Worm (Caenorhabditis elegans) whole organism, L3 larva: Measurements from ENCODE around the gene R160.3.

ENCODE experiments used
- ZK546.5 ChIP-seq: sonication (generic microtip); optimal IDR thresholded peaks from 2 replicates; lab custom pipeline; 2017; ENCODE audit warnings: missing biosample characterization, missing genetic modification characterization
- aly-2 ChIP-seq: fragments of 150-350 bp; optimal IDR thresholded peaks from 2 replicates; lab custom pipeline; 2014; ENCODE audit warnings: missing biosample characterization, missing genetic modification characterization
- ama-1 ChIP-seq: fragments of 150-350 bp; optimal IDR thresholded peaks from 2 replicates; lab custom pipeline; 2018
- ceh-16 ChIP-seq: sonication (generic microtip); optimal IDR thresholded peaks from 2 replicates; lab custom pipeline; 2017; ENCODE audit warnings: missing biosample characterization, missing genetic modification characterization
- ceh-28 ChIP-seq: fragments of 150-350 bp; optimal IDR thresholded peaks from 2 replicates; lab custom pipeline; 2014; ENCODE audit warnings: missing biosample characterization, missing genetic modification reagents, missing genetic modification characterization
- ceh-9 ChIP-seq: sonication (generic microtip); optimal IDR thresholded peaks from 2 replicates; lab custom pipeline; 2018; ENCODE audit warnings: missing biosample characterization, missing genetic modification characterization
- daf-12 ChIP-seq: fragments of 150-350 bp; optimal IDR thresholded peaks from 2 replicates; lab custom pipeline; 2014; ENCODE audit warnings: missing biosample characterization, missing genetic modification reagents, missing genetic modification characterization
- egl-5 ChIP-seq: fragments of 150-350 bp; optimal IDR thresholded peaks from 2 replicates; lab custom pipeline; 2017; ENCODE audit warnings: missing biosample characterization, missing genetic modification reagents, missing genetic modification characterization, inconsistent platforms
- elt-1 ChIP-seq: fragments of 150-350 bp; optimal IDR thresholded peaks from 2 replicates; lab custom pipeline; 2014; ENCODE audit warnings: missing biosample characterization, missing genetic modification characterization
- elt-2 ChIP-seq: sonication (generic microtip); optimal IDR thresholded peaks from 2 replicates; lab custom pipeline; 2016; ENCODE audit warnings: missing genetic modification reagents, mild to moderate bottlenecking, missing genetic modification characterization, missing compliant biosample characterization
- elt-3 ChIP-seq, 3 experiments: fragments of 150-350 bp in 1 of 3; sonication (generic microtip) in 2 of 3; optimal IDR thresholded peaks; 2 replicates in 2 of 3; 4 replicates in 1 of 3; lab custom pipeline; 2014 to 2017; ENCODE audit warnings: missing biosample characterization in 3 of 3, missing genetic modification characterization in 3 of 3
- eor-1 ChIP-seq, 2 experiments: fragments of 150-350 bp; optimal IDR thresholded peaks; 2 replicates each; lab custom pipeline; 2014 to 2018; ENCODE audit warnings: missing biosample characterization in 2 of 2, missing genetic modification characterization in 2 of 2
- fkh-10 ChIP-seq: sonication (generic microtip); optimal IDR thresholded peaks from 2 replicates; lab custom pipeline; 2017; ENCODE audit warnings: missing biosample characterization, missing genetic modification reagents, missing genetic modification characterization
- fkh-2 ChIP-seq: fragments of 150-350 bp; optimal IDR thresholded peaks from 2 replicates; lab custom pipeline; 2014; ENCODE audit warnings: missing biosample characterization, missing genetic modification reagents, missing genetic modification characterization
- hmg-11 ChIP-seq: sonication (generic microtip); optimal IDR thresholded peaks from 2 replicates; lab custom pipeline; 2016; ENCODE audit warnings: missing genetic modification characterization, missing compliant biosample characterization
- jun-1 ChIP-seq: fragments of 150-350 bp; optimal IDR thresholded peaks from 2 replicates; lab custom pipeline; 2014; ENCODE audit warnings: missing biosample characterization, missing genetic modification reagents, missing genetic modification characterization
- lin-15B ChIP-seq: fragments of 150-350 bp; optimal IDR thresholded peaks from 2 replicates; lab custom pipeline; 2014; ENCODE audit warnings: missing biosample characterization, missing genetic modification characterization
- lin-39 ChIP-seq: fragments of 150-350 bp; optimal IDR thresholded peaks from 2 replicates; lab custom pipeline; 2018; ENCODE audit warnings: missing biosample characterization, missing genetic modification reagents, missing genetic modification characterization
- lsy-12 ChIP-seq: sonication (generic microtip); optimal IDR thresholded peaks from 2 replicates; lab custom pipeline; 2016; ENCODE audit warnings: mild to moderate bottlenecking, missing genetic modification characterization, missing compliant biosample characterization
- mdl-1 ChIP-seq: fragments of 150-350 bp; optimal IDR thresholded peaks from 2 replicates; lab custom pipeline; 2014; ENCODE audit warnings: missing biosample characterization, missing genetic modification characterization
- mml-1 ChIP-seq: fragments of 150-350 bp; sonication (generic microtip); optimal IDR thresholded peaks from 3 replicates; lab custom pipeline; 2014; ENCODE audit warnings: missing biosample characterization, missing genetic modification characterization
- nfya-1 ChIP-seq: sonication (generic microtip); optimal IDR thresholded peaks from 2 replicates; lab custom pipeline; 2017; ENCODE audit warnings: missing genetic modification characterization, mild to moderate bottlenecking, missing compliant biosample characterization, antibody characterized with exemption, moderate library complexity; ENCODE audit not compliant: insufficient read depth
- nhr-11 ChIP-seq: fragments of 150-350 bp; optimal IDR thresholded peaks from 2 replicates; lab custom pipeline; 2014; ENCODE audit warnings: missing biosample characterization, missing genetic modification characterization
- nhr-23 ChIP-seq: fragments of 150-350 bp; optimal IDR thresholded peaks from 2 replicates; lab custom pipeline; 2014; ENCODE audit warnings: missing biosample characterization, missing genetic modification reagents, missing genetic modification characterization
- nhr-237 ChIP-seq: fragments of 150-350 bp; optimal IDR thresholded peaks from 2 replicates; lab custom pipeline; 2014; ENCODE audit warnings: missing biosample characterization, missing genetic modification characterization
- nhr-25 ChIP-seq: sonication (generic microtip); optimal IDR thresholded peaks from 2 replicates; lab custom pipeline; 2017; ENCODE audit warnings: missing biosample characterization, missing genetic modification characterization
- nhr-28 ChIP-seq: fragments of 150-350 bp; optimal IDR thresholded peaks from 2 replicates; lab custom pipeline; 2014; ENCODE audit warnings: missing biosample characterization, missing genetic modification characterization
- nhr-43 ChIP-seq: sonication (generic microtip); optimal IDR thresholded peaks from 2 replicates; lab custom pipeline; 2016; ENCODE audit warnings: mild to moderate bottlenecking, missing genetic modification characterization, missing compliant biosample characterization; ENCODE audit not compliant: poor library complexity, severe bottlenecking
- nhr-67 ChIP-seq: fragments of 150-350 bp; optimal IDR thresholded peaks from 2 replicates; lab custom pipeline; 2014; ENCODE audit warnings: missing biosample characterization, missing genetic modification characterization
- nhr-76 ChIP-seq: fragments of 150-350 bp; sonication (generic microtip); optimal IDR thresholded peaks from 5 replicates; lab custom pipeline; 2014; ENCODE audit warnings: missing biosample characterization, missing genetic modification characterization
- pha-4 ChIP-seq: fragments of 150-350 bp; optimal IDR thresholded peaks from 2 replicates; lab custom pipeline; 2014; ENCODE audit warnings: missing biosample characterization, missing genetic modification reagents, missing genetic modification characterization
- sea-2 ChIP-seq: fragments of 150-350 bp; sonication (generic microtip); optimal IDR thresholded peaks from 4 replicates; lab custom pipeline; 2014; ENCODE audit warnings: missing biosample characterization, missing genetic modification reagents, missing genetic modification characterization
- skn-1 ChIP-seq: fragments of 150-350 bp; optimal IDR thresholded peaks from 2 replicates; lab custom pipeline; 2014; ENCODE audit warnings: missing biosample characterization, missing genetic modification characterization
- snpc-4 ChIP-seq: fragments of 150-350 bp; optimal IDR thresholded peaks from 2 replicates; lab custom pipeline; 2014; ENCODE audit warnings: missing biosample characterization, missing genetic modification characterization
- tbx-2 ChIP-seq: sonication (generic microtip); optimal IDR thresholded peaks from 2 replicates; lab custom pipeline; 2016; ENCODE audit warnings: mild to moderate bottlenecking, missing genetic modification characterization, missing compliant biosample characterization
- unc-39 ChIP-seq: sonication (generic microtip); optimal IDR thresholded peaks from 4 replicates; lab custom pipeline; 2017; ENCODE audit warnings: missing biosample characterization, missing genetic modification characterization
- unc-62 ChIP-seq: fragments of 150-350 bp; sonication (generic microtip); optimal IDR thresholded peaks from 4 replicates; lab custom pipeline; 2014; ENCODE audit warnings: missing biosample characterization, missing genetic modification reagents, missing genetic modification characterization
- zag-1 ChIP-seq: fragments of 150-350 bp; optimal IDR thresholded peaks from 2 replicates; lab custom pipeline; 2014; ENCODE audit warnings: missing biosample characterization, missing genetic modification characterization
- ztf-11 ChIP-seq: fragments of 150-350 bp; optimal IDR thresholded peaks from 2 replicates; lab custom pipeline; 2014; ENCODE audit warnings: missing biosample characterization, missing genetic modification characterization

Gene R160.3

ce11 chrX:4366231-4366630 is at the start of gene R160.3:
Gene R160.3 (minus strand): TSS chrX:4366331.
- TF ChIP-seq jun-1 (tag; lab: Kevin White, UChicago), result no peak
- TF ChIP-seq unc-39, result no peak
- TF ChIP-seq ZK546.5 (tag; lab: Kevin White, UChicago), result no peak
- TF ChIP-seq nhr-76 (tag; lab: Kevin White, UChicago), result no peak
- TF ChIP-seq ceh-9 (tag; lab: Kevin White, UChicago), result no peak
- no peak for TF ChIP-seq eor-1 (tag; optimal IDR thresholded peaks at IDR 0.05; lab: Kevin White, UChicago)
- no peak for TF ChIP-seq sea-2 (GFP tag; lab: Kevin White, UChicago)
- no peak for TF ChIP-seq elt-1 (tag; lab: Kevin White, UChicago)

ce11 chrX:4415289-4415688 is 49.2 kb upstream of the R160.3 start:
- TF ChIP-seq mml-1 (tag; lab: Kevin White, UChicago) (no peak), hmg-11 (no peak), lsy-12 (tag; lab: Kevin White, UChicago) (no peak), unc-39 (no peak), fkh-10 (peak; percentile 50)

- no peak for TF ChIP-seq nhr-25 (tag; lab: Kevin White, UChicago)
- no peak for TF ChIP-seq nhr-237 (tag; lab: Kevin White, UChicago)
- TF ChIP-seq nhr-28 (tag; lab: Kevin White, UChicago), result no peak
- no peak for TF ChIP-seq aly-2 (tag; lab: Kevin White, UChicago)
- no peak for TF ChIP-seq skn-1 (tag; lab: Kevin White, UChicago)
- TF ChIP-seq elt-1 (tag; lab: Kevin White, UChicago), result no peak
- no peak for TF ChIP-seq lin-39 (tag; lab: Kevin White, UChicago)
- TF ChIP-seq ceh-16 (tag; lab: Kevin White, UChicago), result no peak
- TF ChIP-seq ceh-28 (tag; lab: Kevin White, UChicago), result no peak
Measured at ce11 chrX:4413206-4413605, 47.1 kb upstream of the R160.3 start.

- no peak for TF ChIP-seq ama-1 (lab: Kevin White, UChicago)
- TF ChIP-seq aly-2 (tag; lab: Kevin White, UChicago), result no peak
- TF ChIP-seq nhr-28 (tag; lab: Kevin White, UChicago), result no peak
- TF ChIP-seq unc-39, result no peak
- no peak for TF ChIP-seq nhr-23
- no peak for TF ChIP-seq lsy-12 (tag; lab: Kevin White, UChicago)
- TF ChIP-seq ceh-28 (tag; lab: Kevin White, UChicago), result no peak
- no peak for TF ChIP-seq unc-62 (GFP tag; lab: Kevin White, UChicago)
- no peak for TF ChIP-seq zag-1 (tag; lab: Kevin White, UChicago)
- TF ChIP-seq jun-1 (tag; lab: Kevin White, UChicago), result no peak
- TF ChIP-seq nhr-25 (tag; lab: Kevin White, UChicago), result no peak
- TF ChIP-seq skn-1 (tag; lab: Kevin White, UChicago), result no peak
- TF ChIP-seq elt-2 (tag; lab: Kevin White, UChicago), result no peak
- no peak for TF ChIP-seq lin-39 (tag; lab: Kevin White, UChicago)
- TF ChIP-seq elt-3 (tag; optimal IDR thresholded peaks at IDR 0.05; lab: Kevin White, UChicago), result no peak
- no peak for TF ChIP-seq mdl-1 (tag; lab: Kevin White, UChicago)
- TF ChIP-seq eor-1 (tag; optimal IDR thresholded peaks at IDR 0.05; lab: Kevin White, UChicago), result no peak
- TF ChIP-seq ztf-11 (tag; lab: Kevin White, UChicago), result no peak
Measured at ce11 chrX:4410280-4410911, 44.3 kb upstream of the R160.3 start.

- no peak for TF ChIP-seq sea-2 (GFP tag; lab: Kevin White, UChicago)
- no peak for TF ChIP-seq mdl-1 (tag; lab: Kevin White, UChicago)
- TF ChIP-seq snpc-4 (tag; lab: Kevin White, UChicago), result no peak
- TF ChIP-seq lin-15B, result no peak
- TF ChIP-seq egl-5 (tag; lab: Kevin White, UChicago), result no peak
- TF ChIP-seq unc-39, result no peak
- TF ChIP-seq nhr-28 (tag; lab: Kevin White, UChicago), result no peak
- TF ChIP-seq nhr-67 (tag; lab: Kevin White, UChicago), result no peak
- TF ChIP-seq skn-1 (tag; lab: Kevin White, UChicago), result no peak
- TF ChIP-seq fkh-2, result no peak
- TF ChIP-seq nhr-11 (tag; lab: Kevin White, UChicago), result no peak
- TF ChIP-seq ama-1 (lab: Kevin White, UChicago), result no peak
- TF ChIP-seq pha-4 (tag; lab: Kevin White, UChicago), result no peak
- no peak for TF ChIP-seq nhr-237 (tag; lab: Kevin White, UChicago)
- no peak for TF ChIP-seq nhr-43 (tag; lab: Kevin White, UChicago)
- no peak for TF ChIP-seq daf-12 (tag; lab: Kevin White, UChicago)
- no peak for TF ChIP-seq tbx-2 (tag; lab: Kevin White, UChicago)
- no peak for TF ChIP-seq elt-2 (tag; lab: Kevin White, UChicago)
- no peak for TF ChIP-seq nfya-1 (tag; lab: Kevin White, UChicago)
- no peak for TF ChIP-seq lsy-12 (tag; lab: Kevin White, UChicago)
Measured at ce11 chrX:4409591-4410279, 43.6 kb upstream of the R160.3 start.
